Worm (Caenorhabditis elegans) whole organism, midembryonic: ENCODE measurements around the gene F54F7.14.

Source experiments
- T22C8.4 ChIP-seq: fragments of 200-800 bp; sonication (Bioruptor generic); IDR thresholded peaks from 2 replicates; pipeline ENCODE4 v1.3.6; 2022; ENCODE audit warnings: missing genetic modification characterization, missing compliant biosample characterization
- cog-1 ChIP-seq: sonication (generic microtip); optimal IDR thresholded peaks from 2 replicates; lab custom pipeline; 2016; ENCODE audit warnings: missing genetic modification characterization, missing compliant biosample characterization
- flt-1 ChIP-seq: fragments of 200-800 bp; sonication (Bioruptor generic); IDR thresholded peaks from 2 replicates; pipeline ENCODE4 v1.3.6; 2022; ENCODE audit warnings: missing genetic modification characterization, missing compliant biosample characterization
- klf-2 ChIP-seq: fragments of 200-800 bp; sonication (Bioruptor generic); conservative IDR thresholded peaks from 2 replicates; pipeline ENCODE4 v1.3.6; 2022; ENCODE audit warnings: missing genetic modification reagents, missing genetic modification characterization, missing compliant biosample characterization
- ref-1 ChIP-seq: fragments of 200-800 bp; sonication (Bioruptor generic); conservative IDR thresholded peaks from 2 replicates; pipeline ENCODE4 v1.3.6; 2022; ENCODE audit warnings: missing genetic modification reagents, missing genetic modification characterization, missing compliant biosample characterization
- tab-1 ChIP-seq: fragments of 200-800 bp; sonication (Bioruptor generic); IDR thresholded peaks from 2 replicates; pipeline ENCODE4 v1.3.6; 2022; ENCODE audit warnings: missing genetic modification characterization, missing compliant biosample characterization
- ztf-29 ChIP-seq: fragments of 200-800 bp; sonication (Bioruptor generic); IDR thresholded peaks from 2 replicates; pipeline ENCODE4 v1.3.6; 2022; ENCODE audit warnings: missing genetic modification reagents, missing genetic modification characterization, missing compliant biosample characterization

DNA sequence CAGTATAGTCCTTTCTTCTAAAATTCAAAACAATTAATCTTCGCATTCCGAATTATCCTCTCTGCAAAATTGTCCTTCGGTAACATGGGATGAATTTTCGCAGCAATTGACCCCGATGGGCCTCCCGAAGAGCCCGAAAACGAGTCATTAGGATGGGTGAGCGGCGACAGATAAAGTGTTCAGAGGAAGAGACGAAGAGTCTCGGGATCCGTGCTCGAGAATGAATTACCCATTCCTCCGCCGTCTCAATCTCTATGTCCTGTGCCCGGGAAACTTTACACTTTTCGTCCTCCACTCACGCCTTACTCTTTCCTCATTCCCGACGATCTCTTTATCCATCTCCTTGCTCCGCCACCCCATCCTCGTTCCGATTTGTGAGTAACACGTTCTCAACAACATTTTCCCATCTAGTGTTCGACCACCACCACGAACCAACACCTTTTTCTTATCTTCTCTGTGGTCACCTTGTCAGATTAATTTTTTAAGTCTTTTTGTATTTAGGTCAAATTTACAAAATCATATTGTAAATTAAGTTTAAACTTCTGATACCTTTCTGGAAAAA lies 29.4 kb upstream of the F54F7.14 start:
- TF ChIP-seq klf-2 (GFP tag; lab: Robert Waterston, UW) (no peak), ref-1 (no peak), tab-1 (no peak), ztf-29 (no peak), flt-1 (no peak), cog-1 (tag; lab: Kevin White, UChicago) (no peak), T22C8.4 (no peak)
